Worm (Caenorhabditis elegans): Measurements from ENCODE around the gene kreg-1.

Gene kreg-1

DNA sequence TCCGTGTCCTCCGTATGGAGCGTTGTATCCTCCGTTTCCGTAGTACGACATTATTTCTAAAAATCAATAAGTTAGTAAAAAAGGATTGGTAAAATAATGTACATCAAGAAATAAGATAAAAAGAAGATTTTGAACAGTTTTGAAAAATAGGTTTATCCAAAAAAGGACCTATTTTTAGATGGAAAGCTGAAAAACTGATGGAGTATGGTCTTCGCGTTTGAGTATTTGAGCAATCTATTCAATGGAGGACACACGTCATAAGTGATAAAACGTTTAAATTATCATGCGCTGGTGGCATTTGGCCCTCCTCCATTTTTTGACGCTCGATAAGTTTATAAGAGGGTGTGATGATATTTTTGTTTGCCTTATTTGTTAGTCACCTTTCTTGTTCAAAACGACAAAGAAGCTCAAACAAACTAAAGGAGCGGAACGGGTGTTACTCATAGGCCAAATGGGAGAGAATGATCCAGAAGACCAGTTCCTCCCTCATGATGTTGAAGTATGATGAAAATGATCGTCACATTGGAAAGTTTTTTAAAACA is 4.3 kb downstream of the kreg-1 start, which contains the start of gene F53A9.6:
F53A9.6 (minus strand) TSS at position 51 of the 542 bp plus-strand sequence.
- TF ChIP-seq lin-39 (tag; optimal IDR thresholded peaks at IDR 0.05) (no peak), nhr-237 (tag; optimal IDR thresholded peaks at IDR 0.05) (no peak), ztf-1 (GFP tag; conservative IDR thresholded peaks at IDR 0.05) (no peak), nhr-21 (tag; optimal IDR thresholded peaks at IDR 0.05) (no peak), mab-5 (tag; optimal IDR thresholded peaks at IDR 0.05) (no peak), fos-1 (tag; optimal IDR thresholded peaks at IDR 0.05) (peak; percentile 63), alr-1 (tag; optimal IDR thresholded peaks at IDR 0.05) (no peak), lin-11 (tag; optimal IDR thresholded peaks at IDR 0.05) (no peak), sem-4 (tag; optimal IDR thresholded peaks at IDR 0.05) (no peak), zag-1 (tag; optimal IDR thresholded peaks at IDR 0.05) (no peak), ztf-4 (tag; optimal IDR thresholded peaks at IDR 0.05) (no peak), F13H6.1 (tag; optimal IDR thresholded peaks at IDR 0.05) (no peak), sma-3 (GFP tag; optimal IDR thresholded peaks at IDR 0.05) (no peak), gmeb-1 (tag; optimal IDR thresholded peaks at IDR 0.05) (peak; percentile 19), nhr-23 (tag; optimal IDR thresholded peaks at IDR 0.05) (no peak), snpc-4 (tag; optimal IDR thresholded peaks at IDR 0.05) (no peak), nhr-129 (tag; optimal IDR thresholded peaks at IDR 0.05) (no peak), sma-9 (GFP tag; optimal IDR thresholded peaks at IDR 0.05) (peak; percentile 39), sma-9 (tag; optimal IDR thresholded peaks at IDR 0.05) (no peak), unc-39 (tag; optimal IDR thresholded peaks at IDR 0.05) (no peak), nhr-11 (tag; optimal IDR thresholded peaks at IDR 0.05) (no peak), aly-2 (tag; optimal IDR thresholded peaks at IDR 0.05) (no peak), mdl-1 (tag; optimal IDR thresholded peaks at IDR 0.05) (no peak), mbf-1 (tag; optimal IDR thresholded peaks at IDR 0.05) (no peak), elt-1 (tag; optimal IDR thresholded peaks at IDR 0.05) (no peak)

DNA sequence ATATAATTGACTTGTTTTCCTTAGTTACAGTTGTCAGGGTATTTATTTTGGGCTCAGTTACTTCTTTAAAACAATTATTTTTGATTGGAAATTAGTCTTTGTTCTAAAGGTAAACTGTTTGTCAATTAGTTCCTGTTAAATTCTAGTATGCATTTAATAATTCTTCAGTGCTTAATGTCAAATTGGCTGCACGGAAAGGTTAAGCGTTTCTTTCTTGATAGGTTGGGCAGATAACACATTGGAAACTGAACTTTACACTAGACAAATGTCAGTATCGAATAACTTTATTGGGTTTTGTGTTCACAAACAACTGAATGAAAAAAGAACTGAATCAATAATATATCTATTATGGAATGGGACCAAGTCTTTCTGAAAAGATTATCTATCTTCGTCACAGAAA is 5.3 kb downstream of the kreg-1 start:
- TF ChIP-seq egl-27 (tag; optimal IDR thresholded peaks at IDR 0.05) (no peak), ZK546.5 (tag; optimal IDR thresholded peaks at IDR 0.05) (no peak), nhr-237 (tag; optimal IDR thresholded peaks at IDR 0.05) (no peak), alr-1 (tag; optimal IDR thresholded peaks at IDR 0.05) (no peak), fos-1 (tag; optimal IDR thresholded peaks at IDR 0.05) (peak; percentile 36), ztf-1 (GFP tag; conservative IDR thresholded peaks at IDR 0.05) (no peak), peb-1 (tag; optimal IDR thresholded peaks at IDR 0.05) (no peak), aly-2 (tag; optimal IDR thresholded peaks at IDR 0.05) (no peak)

DNA sequence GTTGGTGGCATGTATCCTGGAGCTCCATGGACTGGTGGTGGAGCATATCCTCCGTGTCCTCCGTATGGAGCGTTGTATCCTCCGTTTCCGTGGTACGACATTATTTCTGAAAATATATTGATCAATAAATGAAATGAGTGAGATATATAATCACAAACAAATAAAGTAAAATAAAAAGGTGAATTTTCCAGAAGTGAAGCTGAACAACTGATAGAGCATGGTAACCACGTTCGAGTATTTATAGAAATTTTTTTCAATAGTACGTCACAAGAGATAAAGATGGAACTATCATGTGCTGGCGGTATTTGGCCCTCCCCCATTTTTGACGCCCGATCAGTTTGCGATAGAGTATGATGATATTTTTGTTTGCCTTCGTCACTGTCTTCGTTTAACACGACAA is 7.3 kb downstream of the kreg-1 start, which contains the start of gene F53A9.7:
F53A9.7 (minus strand) TSS at position 101 of the 400 bp plus-strand sequence.
- TF ChIP-seq C34F6.9 (tag; optimal IDR thresholded peaks at IDR 0.05) (no peak), egl-27 (tag; optimal IDR thresholded peaks at IDR 0.05) (no peak), Y55F3AM.14 (GFP tag; optimal IDR thresholded peaks at IDR 0.05) (no peak), nhr-21 (tag; optimal IDR thresholded peaks at IDR 0.05) (no peak), nhr-25 (tag; optimal IDR thresholded peaks at IDR 0.05) (no peak), ceh-82 (tag; optimal IDR thresholded peaks at IDR 0.05) (no peak)

DNA sequence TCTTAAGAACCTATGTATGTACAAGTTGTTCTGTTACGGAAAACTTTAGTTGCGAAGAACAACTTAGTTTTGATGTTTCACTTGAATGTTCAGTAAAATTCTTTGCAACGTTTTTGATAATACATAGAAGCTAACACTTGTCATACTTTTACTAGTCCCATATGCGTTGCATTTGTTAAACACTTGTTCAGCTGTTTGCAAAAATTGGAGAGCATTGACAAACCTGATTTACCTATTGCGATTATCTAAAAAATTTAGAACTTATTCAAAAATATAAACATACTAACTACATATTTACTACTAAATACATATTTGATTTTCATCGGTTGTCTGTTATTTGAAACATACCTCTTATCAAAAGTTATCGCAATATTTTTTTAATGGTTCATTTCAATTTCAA is 8.6 kb downstream of the kreg-1 start:
- TF ChIP-seq snpc-4 (tag; optimal IDR thresholded peaks at IDR 0.05) (no peak), nhr-6 (tag; optimal IDR thresholded peaks at IDR 0.05) (no peak), nhr-25 (tag; optimal IDR thresholded peaks at IDR 0.05) (no peak), mdl-1 (tag; optimal IDR thresholded peaks at IDR 0.05) (no peak), elt-3 (tag; optimal IDR thresholded peaks at IDR 0.05) (no peak), gmeb-1 (tag; optimal IDR thresholded peaks at IDR 0.05) (no peak), ceh-82 (tag; optimal IDR thresholded peaks at IDR 0.05) (no peak), sma-9 (GFP tag; optimal IDR thresholded peaks at IDR 0.05) (no peak), sma-9 (tag; optimal IDR thresholded peaks at IDR 0.05) (no peak), unc-39 (tag; optimal IDR thresholded peaks at IDR 0.05) (no peak), C34F6.9 (tag; optimal IDR thresholded peaks at IDR 0.05) (no peak), sem-4 (tag; optimal IDR thresholded peaks at IDR 0.05) (no peak)

DNA sequence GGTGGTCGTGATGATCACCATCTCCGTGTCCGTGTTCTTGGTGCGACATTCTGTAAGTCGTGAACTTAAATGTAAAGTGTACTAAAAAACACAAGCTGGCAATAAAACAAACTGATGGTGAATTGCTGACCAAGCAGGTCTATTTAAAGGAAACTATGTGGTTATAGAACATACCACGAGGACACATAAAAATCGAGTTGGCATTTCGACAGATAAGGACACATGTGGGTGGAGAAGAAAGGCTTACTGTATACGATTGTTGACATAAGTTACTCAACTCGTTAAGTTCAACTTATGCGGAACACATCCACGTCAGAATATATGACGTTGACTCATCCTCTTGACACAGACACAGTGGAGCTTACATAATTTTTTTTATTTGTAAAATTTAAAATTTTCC is 9.3 kb downstream of the kreg-1 start, which contains the start of gene F53A9.8:
F53A9.8 (minus strand) TSS at position 49 of the 400 bp plus-strand sequence.
- TF ChIP-seq mbf-1 (tag; optimal IDR thresholded peaks at IDR 0.05) (no peak), mab-5 (tag; optimal IDR thresholded peaks at IDR 0.05) (no peak), ZK546.5 (tag; optimal IDR thresholded peaks at IDR 0.05) (no peak), fos-1 (tag; optimal IDR thresholded peaks at IDR 0.05) (peak; percentile 41), zag-1 (tag; optimal IDR thresholded peaks at IDR 0.05) (no peak), crh-2 (tag; optimal IDR thresholded peaks at IDR 0.05) (peak; percentile 51), lin-13 (GFP tag; optimal IDR thresholded peaks at IDR 0.05) (no peak), sma-9 (GFP tag; optimal IDR thresholded peaks at IDR 0.05) (peak; percentile 55), sma-9 (tag; optimal IDR thresholded peaks at IDR 0.05) (no peak)
